Worm (Caenorhabditis elegans) whole organism, young adult: Measurements from ENCODE around the gene C50F7.6.

Experiments
- F55B11.4 ChIP-seq: sonication (generic microtip); optimal IDR thresholded peaks from 2 replicates; lab custom pipeline; 2016; ENCODE audit warnings: missing compliant biosample characterization, missing genetic modification characterization, borderline replicate concordance; ENCODE audit not compliant: insufficient read depth
- K12H6.12 ChIP-seq: fragments of 200-800 bp; sonication (Bioruptor generic); optimal IDR thresholded peaks from 2 replicates; lab custom pipeline; 2018; ENCODE audit warnings: mild to moderate bottlenecking, missing genetic modification characterization, missing compliant biosample characterization
- aptf-3 ChIP-seq: fragments of 200-800 bp; sonication (Bioruptor generic); IDR thresholded peaks from 2 replicates; pipeline ENCODE4 v1.3.6; 2022; ENCODE audit warnings: missing genetic modification characterization, missing compliant biosample characterization
- cebp-1 ChIP-seq, 2 experiments: fragments of 200-800 bp in 1 of 2; sonication (Bioruptor generic) in 1 of 2; sonication (generic microtip) in 1 of 2; IDR thresholded peaks in 1 of 2; optimal IDR thresholded peaks in 1 of 2; 2 replicates each; pipeline versions ENCODE4 v1.3.6 to Lab custom; 2017 to 2022; ENCODE audit warnings: missing compliant biosample characterization in 2 of 2, missing genetic modification characterization in 2 of 2, mild to moderate bottlenecking in 1 of 2, missing genetic modification reagents in 1 of 2, moderate library complexity in 1 of 2
- efl-1 ChIP-seq: fragments of 150-350 bp; optimal IDR thresholded peaks from 2 replicates; lab custom pipeline; 2014; ENCODE audit warnings: missing biosample characterization, missing genetic modification reagents, missing genetic modification characterization
- hmg-1.2 ChIP-seq: fragments of 200-800 bp; sonication (Bioruptor generic); IDR thresholded peaks from 2 replicates; pipeline ENCODE4 v1.3.6; 2022; ENCODE audit warnings: missing genetic modification reagents, missing genetic modification characterization, missing compliant biosample characterization
- unc-62 ChIP-seq: fragments of 150-350 bp; optimal IDR thresholded peaks from 2 replicates; lab custom pipeline; 2014; ENCODE audit warnings: missing biosample characterization, missing genetic modification reagents, missing genetic modification characterization
- ztf-3 ChIP-seq: fragments of 200-800 bp; sonication (Bioruptor generic); optimal IDR thresholded peaks from 2 replicates; lab custom pipeline; 2018; ENCODE audit warnings: mild to moderate bottlenecking, missing genetic modification characterization, missing compliant biosample characterization

- TF ChIP-seq F55B11.4 (tag; lab: Kevin White, UChicago) (no peak), aptf-3 (GFP tag; lab: Robert Waterston, UW) (no peak), unc-62 (GFP tag; lab: Kevin White, UChicago) (no peak), hmg-1.2 (no peak; the same call in 1 of the 2 replicates), ztf-3 (GFP tag; lab: Kevin White, UChicago) (no peak), K12H6.12 (tag; lab: Kevin White, UChicago) (no peak), efl-1 (GFP tag; lab: Kevin White, UChicago) (no peak), cebp-1 (GFP tag; IDR thresholded peaks at IDR 0.05; lab: Robert Waterston, UW) (no peak), cebp-1 (tag; optimal IDR thresholded peaks at IDR 0.05; lab: Kevin White, UChicago) (no peak)
Observed at ce11 chrIV:7679120-7679519, 43.9 kb downstream of the C50F7.6 start.
